Fruit fly (Drosophila melanogaster): ENCODE measurements around the gene Crtc.

The Crtc gene

DNA sequence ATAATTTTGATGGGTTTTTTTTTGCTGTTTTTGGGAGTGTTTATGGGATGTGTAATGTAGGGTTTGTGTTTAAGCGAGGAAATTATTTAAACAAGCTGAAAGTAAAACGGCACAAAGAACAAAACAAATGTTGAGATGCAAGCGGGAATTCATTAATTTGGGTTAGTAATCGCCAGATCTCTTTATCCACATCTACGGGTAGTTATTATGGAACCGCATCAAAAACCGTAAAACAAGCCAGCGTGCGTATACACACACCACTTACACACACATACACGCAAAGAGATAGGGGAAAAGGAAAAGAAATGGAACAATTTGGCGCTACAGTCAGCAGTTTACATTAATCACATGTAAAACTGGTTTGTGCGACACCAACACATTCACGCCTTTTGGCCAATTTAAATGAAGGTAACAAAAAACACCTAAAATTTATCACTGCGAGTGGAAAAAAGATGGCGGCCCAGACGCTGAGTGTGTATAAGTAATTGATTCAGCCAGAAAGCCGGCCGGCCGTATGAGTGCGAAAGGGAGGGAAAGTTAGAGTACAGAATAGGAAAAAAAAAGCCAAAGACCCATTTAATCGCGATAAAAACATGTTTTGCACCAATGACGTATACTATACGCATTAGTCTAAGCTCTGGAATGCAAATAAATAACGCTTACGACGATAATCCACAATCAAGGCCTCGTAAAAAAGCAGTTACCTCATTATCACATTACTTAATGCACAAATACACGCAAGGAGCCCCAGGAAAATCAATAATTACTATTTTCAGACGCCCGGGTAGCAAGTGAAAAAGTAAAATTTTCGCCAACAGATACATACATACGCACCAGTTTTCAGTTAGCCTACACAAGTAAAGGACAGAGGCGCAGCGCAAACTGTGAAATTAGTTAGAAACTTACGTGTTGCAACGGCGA is 24.8 kb downstream of the Crtc start:
- TF ChIP-seq usp (GFP tag; optimal IDR thresholded peaks at IDR 0.05) (no peak), psq (optimal IDR thresholded peaks at IDR 0.05) (no peak), pan (optimal IDR thresholded peaks at IDR 0.05) (no peak), Dll (optimal IDR thresholded peaks at IDR 0.05) (no peak)

- no peak for TF ChIP-seq CG8478 (optimal IDR thresholded peaks at IDR 0.05)
- TF ChIP-seq pan (optimal IDR thresholded peaks at IDR 0.05): no peak
- no peak for TF ChIP-seq Dll (optimal IDR thresholded peaks at IDR 0.05)
- no peak for TF ChIP-seq usp (GFP tag; optimal IDR thresholded peaks at IDR 0.05)
- TF ChIP-seq psq (optimal IDR thresholded peaks at IDR 0.05): no peak
- no peak for TF ChIP-seq EcR (GFP tag; optimal IDR thresholded peaks at IDR 0.05)
These were observed 27.0 kb downstream of the Crtc start for dm6 chr3L:17642017-17642416.

dm6 chr3L:17638649-17639048 is 30.4 kb downstream of the Crtc start:
- no peak for TF ChIP-seq CG8478 (optimal IDR thresholded peaks at IDR 0.05)
- TF ChIP-seq psq (optimal IDR thresholded peaks at IDR 0.05): no peak
- TF ChIP-seq Dll (optimal IDR thresholded peaks at IDR 0.05): no peak
- TF ChIP-seq usp (GFP tag; optimal IDR thresholded peaks at IDR 0.05): no peak
- no peak for TF ChIP-seq pan (optimal IDR thresholded peaks at IDR 0.05)
- TF ChIP-seq EcR (GFP tag; optimal IDR thresholded peaks at IDR 0.05): no peak

DNA sequence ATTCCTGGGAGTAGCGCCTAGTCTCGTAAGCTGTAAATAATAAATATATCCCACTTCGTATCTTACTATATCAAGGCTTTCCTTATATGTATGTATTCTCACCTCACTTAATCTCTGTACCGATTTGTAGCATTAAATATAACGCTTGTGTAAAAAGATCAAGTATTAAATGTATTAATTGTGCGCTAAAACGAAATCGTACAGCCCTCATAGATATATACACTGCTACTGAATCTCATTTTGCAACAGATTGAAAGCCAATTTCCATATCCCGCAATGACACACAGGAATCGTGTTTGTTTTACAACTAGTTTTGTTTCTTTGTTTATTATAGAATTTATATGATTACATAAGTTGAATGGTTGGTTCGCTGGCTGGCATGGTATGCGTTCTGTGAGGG is 31.2 kb downstream of the Crtc start:
- TF ChIP-seq usp (GFP tag; optimal IDR thresholded peaks at IDR 0.05) (no peak), psq (optimal IDR thresholded peaks at IDR 0.05) (no peak), Dll (optimal IDR thresholded peaks at IDR 0.05) (no peak), CG8478 (optimal IDR thresholded peaks at IDR 0.05) (no peak), pan (optimal IDR thresholded peaks at IDR 0.05) (no peak), EcR (GFP tag; optimal IDR thresholded peaks at IDR 0.05) (no peak)

DNA sequence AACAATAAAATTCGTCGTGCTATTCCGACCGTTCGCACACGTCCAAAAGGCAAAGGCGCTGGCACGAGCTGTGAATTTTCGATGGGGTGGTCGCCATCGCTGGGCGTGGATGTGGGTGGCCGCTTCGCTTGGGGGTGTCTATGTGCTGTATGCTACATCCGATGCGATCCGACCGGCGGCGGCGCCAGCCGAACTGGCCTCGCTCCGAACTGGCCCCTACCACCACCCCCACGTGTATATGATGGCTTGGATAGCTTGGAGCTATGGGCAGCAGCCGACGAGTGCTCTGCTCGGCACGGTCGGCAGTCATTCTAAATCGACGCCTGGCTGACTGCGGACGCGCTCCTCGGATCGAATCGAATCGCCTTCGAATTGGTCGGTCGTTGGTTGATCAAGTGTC is 35.9 kb downstream of the Crtc start, which contains the start of gene CG7497:
Gene CG7497 (plus strand): TSS at position 308 of the 400 bp plus-strand sequence.
- TF ChIP-seq EcR (GFP tag; optimal IDR thresholded peaks at IDR 0.05) (no peak), usp (GFP tag; optimal IDR thresholded peaks at IDR 0.05) (no peak), Dll (optimal IDR thresholded peaks at IDR 0.05) (no peak), psq (optimal IDR thresholded peaks at IDR 0.05) (no peak), CG8478 (optimal IDR thresholded peaks at IDR 0.05) (no peak), pan (optimal IDR thresholded peaks at IDR 0.05) (no peak)

dm6 chr3L:17631247-17631646 is 37.8 kb downstream of the Crtc start:
- TF ChIP-seq Dll (optimal IDR thresholded peaks at IDR 0.05): no peak
- TF ChIP-seq EcR (GFP tag; optimal IDR thresholded peaks at IDR 0.05): no peak
- no peak for TF ChIP-seq usp (GFP tag; optimal IDR thresholded peaks at IDR 0.05)
- no peak for TF ChIP-seq pan (optimal IDR thresholded peaks at IDR 0.05)
- no peak for TF ChIP-seq CG8478 (optimal IDR thresholded peaks at IDR 0.05)
- TF ChIP-seq psq (optimal IDR thresholded peaks at IDR 0.05): no peak

DNA sequence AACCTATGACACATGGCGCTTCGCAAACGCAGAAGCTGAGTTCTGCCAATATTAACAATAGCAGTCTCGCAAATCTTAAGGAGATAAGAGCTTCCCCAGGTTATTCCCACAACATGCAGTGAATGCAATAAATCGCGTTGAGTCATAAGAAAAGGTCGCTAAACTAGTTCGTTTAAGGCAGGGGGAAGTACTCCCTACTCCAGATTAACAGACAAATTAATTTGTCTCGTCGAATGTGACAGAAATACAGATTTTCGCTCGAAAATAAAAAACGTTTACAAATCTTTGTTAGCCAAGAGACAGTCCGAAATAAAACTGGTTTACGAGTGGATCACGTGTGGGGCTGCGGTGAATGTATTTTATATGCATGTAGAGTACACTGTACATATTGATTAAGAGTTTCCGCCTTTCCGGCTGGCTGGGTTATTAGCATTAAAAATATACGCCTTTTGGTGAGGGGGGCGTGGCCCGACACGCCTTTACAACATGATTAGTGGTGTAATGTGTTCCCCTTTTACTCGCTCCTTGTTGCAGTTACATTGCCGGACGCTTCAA is 43.4 kb downstream of the Crtc start:
- TF ChIP-seq CG8478 (optimal IDR thresholded peaks at IDR 0.05): no peak
- TF ChIP-seq psq (optimal IDR thresholded peaks at IDR 0.05): no peak
- no peak for TF ChIP-seq usp (GFP tag; optimal IDR thresholded peaks at IDR 0.05)
- no peak for TF ChIP-seq EcR (GFP tag; optimal IDR thresholded peaks at IDR 0.05)
- no peak for TF ChIP-seq pan (optimal IDR thresholded peaks at IDR 0.05)
- no peak for TF ChIP-seq Dll (optimal IDR thresholded peaks at IDR 0.05)

DNA sequence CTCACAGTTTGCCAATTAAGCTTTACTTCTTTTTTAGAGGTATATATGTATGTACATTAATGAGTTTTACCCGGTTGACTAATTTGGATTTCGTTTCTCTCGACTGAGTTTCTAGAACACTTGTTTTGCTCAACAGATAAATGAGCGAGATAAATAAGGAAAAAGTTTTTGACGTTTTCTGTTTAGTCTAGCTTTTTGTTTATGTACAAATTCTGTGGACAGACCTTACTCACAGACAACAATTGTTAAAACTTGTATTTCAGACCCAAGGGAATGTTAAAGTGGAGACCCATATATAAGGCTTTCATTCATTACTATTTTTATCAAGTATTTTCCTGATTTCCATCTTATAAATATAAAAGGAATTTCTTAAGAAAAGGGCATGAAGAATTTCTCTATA is 44.0 kb downstream of the Crtc start:
- TF ChIP-seq pan (optimal IDR thresholded peaks at IDR 0.05) (no peak), psq (optimal IDR thresholded peaks at IDR 0.05) (no peak), EcR (GFP tag; optimal IDR thresholded peaks at IDR 0.05) (no peak), CG8478 (optimal IDR thresholded peaks at IDR 0.05) (no peak), usp (GFP tag; optimal IDR thresholded peaks at IDR 0.05) (no peak)

DNA sequence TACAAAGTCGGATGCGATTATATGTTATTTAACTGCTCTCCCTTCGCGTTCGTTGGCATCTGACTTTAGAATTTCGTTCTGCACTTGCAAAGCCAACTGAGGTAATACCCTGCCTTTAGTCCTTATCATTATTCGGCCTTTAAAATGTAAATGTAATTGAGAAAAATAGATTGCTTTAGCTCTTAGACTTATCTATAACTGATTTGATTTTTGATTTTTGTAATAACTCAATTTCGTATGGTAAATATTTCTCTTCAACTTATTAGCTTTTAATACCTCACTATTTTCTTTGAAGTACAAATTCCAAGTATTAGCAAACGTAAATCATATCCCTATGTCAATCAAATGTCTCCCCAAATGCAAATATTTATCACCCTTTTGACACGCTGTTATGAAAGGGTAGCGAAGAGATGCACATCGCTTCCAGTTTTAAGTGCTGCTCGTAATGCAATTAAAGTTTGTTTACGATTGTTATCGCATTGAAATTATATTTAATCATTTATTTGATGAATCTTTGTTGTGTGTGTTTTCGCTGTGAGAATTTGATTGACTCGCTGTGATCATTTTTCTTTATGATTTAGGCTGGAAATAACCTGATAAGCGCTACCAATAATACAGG is 44.7 kb downstream of the Crtc start:
- TF ChIP-seq pan (optimal IDR thresholded peaks at IDR 0.05) (no peak), CG8478 (optimal IDR thresholded peaks at IDR 0.05) (no peak), Dll (optimal IDR thresholded peaks at IDR 0.05) (no peak)

- TF ChIP-seq Dll (optimal IDR thresholded peaks at IDR 0.05) (no peak), pan (optimal IDR thresholded peaks at IDR 0.05) (no peak), CG8478 (optimal IDR thresholded peaks at IDR 0.05) (no peak), EcR (GFP tag; optimal IDR thresholded peaks at IDR 0.05) (no peak), psq (optimal IDR thresholded peaks at IDR 0.05) (no peak), usp (GFP tag; optimal IDR thresholded peaks at IDR 0.05) (no peak)
These were observed 46.1 kb downstream of the Crtc start for dm6 chr3L:17622935-17623334.

dm6 chr3L:17622081-17622850 is 46.8 kb downstream of the Crtc start:
- TF ChIP-seq pan (optimal IDR thresholded peaks at IDR 0.05) (no peak), EcR (GFP tag; optimal IDR thresholded peaks at IDR 0.05) (no peak), Dll (optimal IDR thresholded peaks at IDR 0.05) (no peak), CG8478 (optimal IDR thresholded peaks at IDR 0.05) (no peak), usp (GFP tag; optimal IDR thresholded peaks at IDR 0.05) (no peak), psq (optimal IDR thresholded peaks at IDR 0.05) (no peak)
